Worm (Caenorhabditis elegans) whole organism, L2 larva: Measurements from ENCODE around the gene H12I13.6.

Source experiments
- C34F6.9 ChIP-seq: fragments of 150-350 bp; optimal IDR thresholded peaks from 2 replicates; lab custom pipeline; 2014; ENCODE audit warnings: missing biosample characterization, missing genetic modification characterization
- F13H6.1 ChIP-seq: sonication (generic microtip); optimal IDR thresholded peaks from 2 replicates; lab custom pipeline; 2016; ENCODE audit warnings: missing genetic modification characterization, missing compliant biosample characterization
- R02D3.7 ChIP-seq: fragments of 150-350 bp; optimal IDR thresholded peaks from 2 replicates; lab custom pipeline; 2014; ENCODE audit warnings: missing biosample characterization, missing genetic modification characterization
- Y55F3AM.14 ChIP-seq: fragments of 200-800 bp; sonication (Bioruptor generic); optimal IDR thresholded peaks from 2 replicates; lab custom pipeline; 2018; ENCODE audit warnings: mild to moderate bottlenecking, missing genetic modification characterization, missing compliant biosample characterization
- alr-1 ChIP-seq: fragments of 150-350 bp; optimal IDR thresholded peaks from 2 replicates; lab custom pipeline; 2014; ENCODE audit warnings: missing biosample characterization, missing genetic modification characterization
- ama-1 ChIP-seq: fragments of 150-350 bp; optimal IDR thresholded peaks from 2 replicates; lab custom pipeline; 2018; ENCODE audit warnings: inconsistent platforms
- blmp-1 ChIP-seq: sonication (generic microtip); optimal IDR thresholded peaks from 2 replicates; lab custom pipeline; 2017; ENCODE audit warnings: missing genetic modification characterization, mild to moderate bottlenecking, missing compliant biosample characterization, antibody characterized with exemption, moderate library complexity; ENCODE audit not compliant: insufficient read depth
- ceh-16 ChIP-seq: fragments of 150-350 bp; optimal IDR thresholded peaks from 2 replicates; lab custom pipeline; 2014; ENCODE audit warnings: missing biosample characterization, missing genetic modification characterization
- ceh-82 ChIP-seq: fragments of 150-350 bp; optimal IDR thresholded peaks from 2 replicates; lab custom pipeline; 2014; ENCODE audit warnings: missing biosample characterization, missing genetic modification characterization
- crh-2 ChIP-seq: sonication (generic microtip); optimal IDR thresholded peaks from 2 replicates; lab custom pipeline; 2017; ENCODE audit warnings: missing biosample characterization, missing genetic modification characterization
- dmd-4 ChIP-seq: sonication (generic microtip); optimal IDR thresholded peaks from 2 replicates; lab custom pipeline; 2017; ENCODE audit warnings: missing biosample characterization, missing genetic modification characterization
- egl-27 ChIP-seq: sonication (generic microtip); optimal IDR thresholded peaks from 3 replicates; lab custom pipeline; 2017; ENCODE audit warnings: missing biosample characterization, missing genetic modification reagents, missing genetic modification characterization
- elt-1 ChIP-seq: fragments of 150-350 bp; optimal IDR thresholded peaks from 2 replicates; lab custom pipeline; 2014; ENCODE audit warnings: missing biosample characterization, missing genetic modification characterization
- fos-1 ChIP-seq: fragments of 150-350 bp; optimal IDR thresholded peaks from 2 replicates; lab custom pipeline; 2014; ENCODE audit warnings: missing biosample characterization, missing genetic modification characterization
- gmeb-1 ChIP-seq: fragments of 150-350 bp; optimal IDR thresholded peaks from 2 replicates; lab custom pipeline; 2014; ENCODE audit warnings: missing biosample characterization, missing genetic modification characterization
- lin-11 ChIP-seq: fragments of 150-350 bp; sonication (generic microtip); optimal IDR thresholded peaks from 2 replicates; lab custom pipeline; 2014; ENCODE audit warnings: missing biosample characterization, missing genetic modification characterization, inconsistent platforms, mixed read lengths
- lin-13 ChIP-seq: fragments of 150-350 bp; optimal IDR thresholded peaks from 2 replicates; lab custom pipeline; 2014; ENCODE audit warnings: missing biosample characterization, missing genetic modification reagents, missing genetic modification characterization
- lin-39 ChIP-seq: fragments of 150-350 bp; optimal IDR thresholded peaks from 2 replicates; lab custom pipeline; 2014; ENCODE audit warnings: missing biosample characterization, missing genetic modification reagents, missing genetic modification characterization
- lsy-2 ChIP-seq, 2 experiments: fragments of 150-350 bp in 1 of 2; sonication (generic microtip) in 1 of 2; optimal IDR thresholded peaks; 2 replicates each; lab custom pipeline; 2014 to 2017; ENCODE audit warnings: missing biosample characterization in 2 of 2, missing genetic modification characterization in 2 of 2
- mab-5 ChIP-seq: fragments of 150-350 bp; optimal IDR thresholded peaks from 2 replicates; lab custom pipeline; 2014; ENCODE audit warnings: missing biosample characterization, missing genetic modification characterization
- mbf-1 ChIP-seq: sonication (generic microtip); optimal IDR thresholded peaks from 2 replicates; lab custom pipeline; 2017; ENCODE audit warnings: missing biosample characterization, missing genetic modification characterization
- mdl-1 ChIP-seq, 2 experiments: fragments of 150-350 bp in 1 of 2; sonication (generic microtip) in 1 of 2; optimal IDR thresholded peaks; 2 replicates each; lab custom pipeline; 2017; ENCODE audit warnings: missing biosample characterization in 2 of 2, missing genetic modification characterization in 2 of 2
- nhr-10 ChIP-seq: sonication (generic microtip); optimal IDR thresholded peaks from 2 replicates; lab custom pipeline; 2017; ENCODE audit warnings: missing biosample characterization, missing genetic modification characterization
- nhr-11 ChIP-seq: fragments of 150-350 bp; optimal IDR thresholded peaks from 2 replicates; lab custom pipeline; 2014; ENCODE audit warnings: missing biosample characterization, missing genetic modification characterization
- nhr-12 ChIP-seq: fragments of 150-350 bp; optimal IDR thresholded peaks from 2 replicates; lab custom pipeline; 2014; ENCODE audit warnings: missing biosample characterization, missing genetic modification characterization
- nhr-129 ChIP-seq: fragments of 150-350 bp; optimal IDR thresholded peaks from 2 replicates; lab custom pipeline; 2014; ENCODE audit warnings: missing biosample characterization, missing genetic modification characterization
- nhr-21 ChIP-seq: fragments of 150-350 bp; optimal IDR thresholded peaks from 2 replicates; lab custom pipeline; 2014; ENCODE audit warnings: missing biosample characterization, missing genetic modification characterization
- nhr-23 ChIP-seq: fragments of 150-350 bp; optimal IDR thresholded peaks from 2 replicates; lab custom pipeline; 2014; ENCODE audit warnings: missing biosample characterization, missing genetic modification reagents, missing genetic modification characterization
- nhr-25 ChIP-seq: fragments of 150-350 bp; sonication (generic microtip); optimal IDR thresholded peaks from 3 replicates; lab custom pipeline; 2014; ENCODE audit warnings: missing biosample characterization, missing genetic modification characterization
- nhr-6 ChIP-seq: fragments of 150-350 bp; optimal IDR thresholded peaks from 2 replicates; lab custom pipeline; 2014; ENCODE audit warnings: missing biosample characterization, missing genetic modification characterization
- nhr-77 ChIP-seq: fragments of 150-350 bp; optimal IDR thresholded peaks from 2 replicates; lab custom pipeline; 2014; ENCODE audit warnings: missing biosample characterization, missing genetic modification characterization
- peb-1 ChIP-seq: fragments of 150-350 bp; optimal IDR thresholded peaks from 2 replicates; lab custom pipeline; 2014; ENCODE audit warnings: missing biosample characterization, missing genetic modification characterization
- sem-4 ChIP-seq: fragments of 150-350 bp; optimal IDR thresholded peaks from 2 replicates; lab custom pipeline; 2014; ENCODE audit warnings: missing biosample characterization, missing genetic modification reagents, missing genetic modification characterization
- sma-3 ChIP-seq: sonication (generic microtip); optimal IDR thresholded peaks from 2 replicates; lab custom pipeline; 2016; ENCODE audit warnings: missing genetic modification reagents, missing genetic modification characterization, missing compliant biosample characterization
- sma-9 ChIP-seq, 2 experiments: fragments of 150-350 bp in 1 of 2; sonication (generic microtip) in 1 of 2; optimal IDR thresholded peaks; 2 replicates each; lab custom pipeline; 2014 to 2016; ENCODE audit warnings: missing genetic modification characterization in 2 of 2, mild to moderate bottlenecking in 1 of 2, missing biosample characterization in 1 of 2, missing compliant biosample characterization in 1 of 2, missing genetic modification reagents in 1 of 2, moderate library complexity in 1 of 2
- snpc-4 ChIP-seq: fragments of 150-350 bp; optimal IDR thresholded peaks from 2 replicates; lab custom pipeline; 2014; ENCODE audit warnings: missing biosample characterization, missing genetic modification characterization
- unc-55 ChIP-seq: fragments of 150-350 bp; sonication (generic microtip); optimal IDR thresholded peaks from 3 replicates; lab custom pipeline; 2014; ENCODE audit warnings: missing biosample characterization, missing genetic modification reagents, missing genetic modification characterization
- unc-62 ChIP-seq: fragments of 150-350 bp; optimal IDR thresholded peaks from 2 replicates; lab custom pipeline; 2014; ENCODE audit warnings: missing biosample characterization, missing genetic modification reagents, missing genetic modification characterization
- zag-1 ChIP-seq: fragments of 150-350 bp; optimal IDR thresholded peaks from 2 replicates; lab custom pipeline; 2014; ENCODE audit warnings: missing biosample characterization, missing genetic modification characterization
- ztf-1 ChIP-seq: fragments of 200-800 bp; sonication (Bioruptor generic); conservative IDR thresholded peaks from 2 replicates; pipeline ENCODE4 v1.3.6; 2022; ENCODE audit warnings: missing genetic modification characterization, missing compliant biosample characterization
- ztf-4 ChIP-seq: fragments of 150-350 bp; optimal IDR thresholded peaks from 2 replicates; lab custom pipeline; 2014; ENCODE audit warnings: missing biosample characterization, missing genetic modification characterization

Gene H12I13.6

ce11 chrII:6043166-6043565 lies 34.5 kb upstream of the H12I13.6 start, which contains the start of gene R12C12.10:
Gene R12C12.10 (minus strand): TSS chrII:6043266.
- TF ChIP-seq nhr-25 (tag; lab: Kevin White, UChicago) (no peak), ama-1 (lab: Kevin White, UChicago) (no peak), ztf-1 (GFP tag; lab: Robert Waterston, UW) (no peak), alr-1 (tag; lab: Kevin White, UChicago) (no peak), unc-55 (GFP tag; lab: Kevin White, UChicago) (no peak), sma-9 (GFP tag; optimal IDR thresholded peaks at IDR 0.05; lab: Kevin White, UChicago) (no peak), sma-9 (tag; optimal IDR thresholded peaks at IDR 0.05; lab: Kevin White, UChicago) (no peak), fos-1 (no peak), snpc-4 (tag; lab: Kevin White, UChicago) (no peak)

ce11 chrII:6045048-6045447 lies 32.7 kb upstream of the H12I13.6 start, which contains the start of gene R12C12.5:
Gene R12C12.5 (minus strand): TSS chrII:6045148.
- TF ChIP-seq ceh-16 (tag; lab: Kevin White, UChicago): no peak
- no peak for TF ChIP-seq lin-11 (tag; lab: Kevin White, UChicago)
- no peak for TF ChIP-seq ceh-82
- TF ChIP-seq Y55F3AM.14 (GFP tag; lab: Kevin White, UChicago): no peak
- TF ChIP-seq mdl-1 (tag; optimal IDR thresholded peaks at IDR 0.05; lab: Kevin White, UChicago): no peak
- no peak for TF ChIP-seq peb-1 (tag; lab: Kevin White, UChicago)
- TF ChIP-seq lin-39 (tag; lab: Kevin White, UChicago): no peak
- no peak for TF ChIP-seq nhr-21
- no peak for TF ChIP-seq R02D3.7
- no peak for TF ChIP-seq nhr-129 (tag; lab: Kevin White, UChicago)
- no peak for TF ChIP-seq C34F6.9 (tag; lab: Kevin White, UChicago)
- no peak for TF ChIP-seq dmd-4 (tag; lab: Kevin White, UChicago)
- TF ChIP-seq alr-1 (tag; lab: Kevin White, UChicago): no peak
- no peak for TF ChIP-seq nhr-12
- TF ChIP-seq blmp-1 (tag; lab: Kevin White, UChicago): no peak

- TF ChIP-seq nhr-25 (tag; lab: Kevin White, UChicago) (peak; percentile 60), sem-4 (peak; percentile 17), lsy-2 (tag; optimal IDR thresholded peaks at IDR 0.05; lab: Kevin White, UChicago) (peak in 1 of 2 experiments; percentile 26), crh-2 (peak; percentile 2), fos-1 (peak; percentile 15), nhr-21 (no peak), lin-13 (GFP tag; lab: Kevin White, UChicago) (peak; percentile 15), C34F6.9 (tag; lab: Kevin White, UChicago) (peak; percentile 44), F13H6.1 (tag; lab: Kevin White, UChicago) (peak; percentile 2), snpc-4 (tag; lab: Kevin White, UChicago) (no peak), blmp-1 (tag; lab: Kevin White, UChicago) (peak; percentile 45), mab-5 (no peak), unc-55 (GFP tag; lab: Kevin White, UChicago) (peak; percentile 17)
These were observed 31.6 kb upstream of the H12I13.6 start for ce11 chrII:6046023-6046631.

ce11 chrII:6047639-6048159 lies 30.0 kb upstream of the H12I13.6 start, which contains the start of the genes R12C12.6 and ran-5:
Gene R12C12.6 (minus strand): TSS chrII:6047867.
Gene ran-5 (plus strand): TSS chrII:6048109.
- TF ChIP-seq elt-1 (tag; lab: Kevin White, UChicago): no peak
- peak; percentile 75 for TF ChIP-seq lin-13 (GFP tag; lab: Kevin White, UChicago)
- peak; percentile 74 for TF ChIP-seq nhr-21
- no peak for TF ChIP-seq nhr-11
- TF ChIP-seq unc-55 (GFP tag; lab: Kevin White, UChicago): peak; percentile 89
- TF ChIP-seq fos-1: peak; percentile 71
- TF ChIP-seq snpc-4 (tag; lab: Kevin White, UChicago): peak; percentile 53
- TF ChIP-seq sem-4: peak; percentile 70
- TF ChIP-seq peb-1 (tag; lab: Kevin White, UChicago): no peak
- no peak for TF ChIP-seq nhr-23 (tag; lab: Kevin White, UChicago)
- TF ChIP-seq unc-62 (GFP tag; lab: Kevin White, UChicago): peak; percentile 5
- peak; percentile 27 for TF ChIP-seq blmp-1 (tag; lab: Kevin White, UChicago)
- TF ChIP-seq C34F6.9 (tag; lab: Kevin White, UChicago): peak; percentile 91
- peak; percentile 87 to 93 for TF ChIP-seq lsy-2 (tag; optimal IDR thresholded peaks at IDR 0.05; lab: Kevin White, UChicago)
- TF ChIP-seq mbf-1: no peak
- TF ChIP-seq lin-11 (tag; lab: Kevin White, UChicago): peak; percentile 22
- TF ChIP-seq gmeb-1 (tag; lab: Kevin White, UChicago): peak; percentile 89
- peak; percentile 85 for TF ChIP-seq nhr-25 (tag; lab: Kevin White, UChicago)
- no peak for TF ChIP-seq zag-1 (tag; lab: Kevin White, UChicago)
- peak; percentile 60 for TF ChIP-seq ztf-4 (tag; lab: Kevin White, UChicago)
- peak in 1 of 2 experiments; percentile 32 for TF ChIP-seq mdl-1 (tag; optimal IDR thresholded peaks at IDR 0.05; lab: Kevin White, UChicago)
- TF ChIP-seq R02D3.7: peak; percentile 37
- TF ChIP-seq nhr-129 (tag; lab: Kevin White, UChicago): peak; percentile 67
- TF ChIP-seq sma-3: peak; percentile 76
- peak; percentile 93 for TF ChIP-seq sma-9 (GFP tag; optimal IDR thresholded peaks at IDR 0.05; lab: Kevin White, UChicago)
- no peak for TF ChIP-seq sma-9 (tag; optimal IDR thresholded peaks at IDR 0.05; lab: Kevin White, UChicago)
- peak; percentile 83 for TF ChIP-seq F13H6.1 (tag; lab: Kevin White, UChicago)
- no peak for TF ChIP-seq Y55F3AM.14 (GFP tag; lab: Kevin White, UChicago)
- TF ChIP-seq nhr-10 (tag; lab: Kevin White, UChicago): peak; percentile 50
- peak; percentile 76 for TF ChIP-seq nhr-6 (tag; lab: Kevin White, UChicago)
- peak; percentile 71 for TF ChIP-seq egl-27 (tag; lab: Kevin White, UChicago)
- TF ChIP-seq nhr-77 (tag; lab: Kevin White, UChicago): no peak
- TF ChIP-seq mab-5: peak; percentile 83
- peak; percentile 70 for TF ChIP-seq ceh-16 (tag; lab: Kevin White, UChicago)
